Worm (Caenorhabditis elegans) whole organism, mixed stage, embryonic: ENCODE measurements around the gene E01G6.2.

Source experiments
- M03D4.4 ChIP-seq: sonication (generic microtip); optimal IDR thresholded peaks from 2 replicates; lab custom pipeline; 2017; ENCODE audit warnings: mild to moderate bottlenecking, missing genetic modification characterization, missing compliant biosample characterization
- bed-3 ChIP-seq: fragments of 200-800 bp; sonication (Bioruptor generic); optimal IDR thresholded peaks from 3 replicates; lab custom pipeline; 2018; ENCODE audit warnings: mild to moderate bottlenecking, missing genetic modification characterization, moderate library complexity, missing compliant biosample characterization
- blmp-1 ChIP-seq: fragments of 150-350 bp; optimal IDR thresholded peaks from 2 replicates; lab custom pipeline; 2014; ENCODE audit warnings: missing biosample characterization, missing genetic modification characterization
- ceh-39 ChIP-seq: fragments of 150-350 bp; optimal IDR thresholded peaks from 2 replicates; lab custom pipeline; 2014; ENCODE audit warnings: missing biosample characterization, missing genetic modification characterization
- ceh-43 ChIP-seq: fragments of 200-800 bp; sonication (Bioruptor generic); optimal IDR thresholded peaks from 2 replicates; lab custom pipeline; 2018; ENCODE audit warnings: mild to moderate bottlenecking, missing genetic modification characterization, moderate library complexity, missing compliant biosample characterization
- ceh-83 ChIP-seq: fragments of 200-800 bp; sonication (Bioruptor generic); optimal IDR thresholded peaks from 2 replicates; lab custom pipeline; 2018; ENCODE audit warnings: mild to moderate bottlenecking, missing genetic modification characterization, missing compliant biosample characterization
- ces-1 ChIP-seq: fragments of 150-350 bp; optimal IDR thresholded peaks from 2 replicates; lab custom pipeline; 2014; ENCODE audit warnings: missing biosample characterization, missing genetic modification reagents, missing genetic modification characterization
- drap-1 ChIP-seq: fragments of 200-800 bp; sonication (Bioruptor generic); optimal IDR thresholded peaks from 3 replicates; lab custom pipeline; 2018; ENCODE audit warnings: mild to moderate bottlenecking, missing genetic modification characterization, missing compliant biosample characterization
- elt-1 ChIP-seq: sonication (generic microtip); optimal IDR thresholded peaks from 2 replicates; lab custom pipeline; 2017; ENCODE audit warnings: missing genetic modification characterization, mild to moderate bottlenecking, missing compliant biosample characterization, antibody characterized with exemption, moderate library complexity, borderline replicate concordance; ENCODE audit not compliant: insufficient read depth
- elt-3 ChIP-seq: fragments of 150-350 bp; optimal IDR thresholded peaks from 2 replicates; lab custom pipeline; 2014; ENCODE audit warnings: missing biosample characterization, missing genetic modification characterization
- flh-1 ChIP-seq: fragments of 200-800 bp; sonication (Bioruptor generic); optimal IDR thresholded peaks from 2 replicates; lab custom pipeline; 2018; ENCODE audit warnings: mild to moderate bottlenecking, missing genetic modification characterization, moderate library complexity, missing compliant biosample characterization
- ham-2 ChIP-seq: fragments of 200-800 bp; sonication (Bioruptor generic); optimal IDR thresholded peaks from 2 replicates; lab custom pipeline; 2018; ENCODE audit warnings: mild to moderate bottlenecking, missing genetic modification characterization, missing compliant biosample characterization
- lin-13 ChIP-seq: fragments of 150-350 bp; optimal IDR thresholded peaks from 2 replicates; lab custom pipeline; 2014; ENCODE audit warnings: missing biosample characterization, missing genetic modification characterization
- lin-32 ChIP-seq: fragments of 200-800 bp; sonication (Bioruptor generic); optimal IDR thresholded peaks from 2 replicates; lab custom pipeline; 2018; ENCODE audit warnings: mild to moderate bottlenecking, missing genetic modification characterization, missing compliant biosample characterization
- lsy-2 ChIP-seq: fragments of 150-350 bp; optimal IDR thresholded peaks from 2 replicates; lab custom pipeline; 2014; ENCODE audit warnings: missing biosample characterization, missing genetic modification characterization
- mab-5 ChIP-seq: fragments of 150-350 bp; optimal IDR thresholded peaks from 2 replicates; lab custom pipeline; 2014; ENCODE audit warnings: missing biosample characterization, missing genetic modification characterization
- mls-2 ChIP-seq: sonication (generic microtip); optimal IDR thresholded peaks from 2 replicates; lab custom pipeline; 2016; ENCODE audit warnings: mild to moderate bottlenecking, missing genetic modification characterization, moderate library complexity, missing compliant biosample characterization
- nhr-12 ChIP-seq: fragments of 150-350 bp; optimal IDR thresholded peaks from 2 replicates; lab custom pipeline; 2014; ENCODE audit warnings: missing biosample characterization, missing genetic modification characterization
- nhr-2 ChIP-seq: fragments of 150-350 bp; optimal IDR thresholded peaks from 2 replicates; lab custom pipeline; 2014; ENCODE audit warnings: missing biosample characterization, missing genetic modification characterization
- nhr-237 ChIP-seq: fragments of 150-350 bp; optimal IDR thresholded peaks from 2 replicates; lab custom pipeline; 2014; ENCODE audit warnings: missing biosample characterization, missing genetic modification characterization
- nhr-28 ChIP-seq: fragments of 150-350 bp; optimal IDR thresholded peaks from 2 replicates; lab custom pipeline; 2014; ENCODE audit warnings: missing biosample characterization, missing genetic modification characterization
- nhr-76 ChIP-seq: sonication (generic microtip); optimal IDR thresholded peaks from 2 replicates; lab custom pipeline; 2017; ENCODE audit warnings: missing biosample characterization, missing genetic modification characterization
- sem-2 ChIP-seq: fragments of 200-800 bp; sonication (Bioruptor generic); optimal IDR thresholded peaks from 2 replicates; lab custom pipeline; 2018; ENCODE audit warnings: mild to moderate bottlenecking, missing genetic modification characterization, missing compliant biosample characterization
- snpc-4 ChIP-seq: fragments of 150-350 bp; optimal IDR thresholded peaks from 2 replicates; lab custom pipeline; 2014; ENCODE audit warnings: missing biosample characterization, missing genetic modification characterization
- tbx-8 ChIP-seq: fragments of 200-800 bp; sonication (Bioruptor generic); optimal IDR thresholded peaks from 2 replicates; lab custom pipeline; 2018; ENCODE audit warnings: mild to moderate bottlenecking, missing genetic modification characterization, moderate library complexity, missing compliant biosample characterization
- unc-120 ChIP-seq: sonication (generic microtip); optimal IDR thresholded peaks from 2 replicates; lab custom pipeline; 2017; ENCODE audit warnings: missing genetic modification characterization, missing compliant biosample characterization; ENCODE audit not compliant: poor library complexity, severe bottlenecking
- zip-8 ChIP-seq: fragments of 150-350 bp; optimal IDR thresholded peaks from 2 replicates; lab custom pipeline; 2014; ENCODE audit warnings: missing biosample characterization, missing genetic modification characterization
- ztf-11 ChIP-seq: fragments of 150-350 bp; optimal IDR thresholded peaks from 2 replicates; lab custom pipeline; 2014; ENCODE audit warnings: missing biosample characterization, missing genetic modification characterization

E01G6.2 gene

ce11 chrX:12282911-12283310 is 26.5 kb downstream of the E01G6.2 start, which contains the start of gene C04B4.2:
C04B4.2 (plus strand) TSS chrX:12283281.
- TF ChIP-seq M03D4.4 (tag; lab: Kevin White, UChicago): no peak
- TF ChIP-seq tbx-8 (GFP tag; lab: Kevin White, UChicago): no peak

- TF ChIP-seq ham-2 (GFP tag; lab: Kevin White, UChicago) (no peak), ceh-39 (no peak), lin-13 (no peak), ztf-11 (tag; lab: Kevin White, UChicago) (no peak), lin-32 (GFP tag; lab: Kevin White, UChicago) (no peak), nhr-76 (tag; lab: Kevin White, UChicago) (no peak), nhr-28 (tag; lab: Kevin White, UChicago) (no peak), snpc-4 (no peak), lsy-2 (tag; lab: Kevin White, UChicago) (no peak), zip-8 (no peak), sem-2 (no peak), drap-1 (GFP tag; lab: Kevin White, UChicago) (no peak)
Measured at ce11 chrX:12284161-12284560, 27.7 kb downstream of the E01G6.2 start.

- TF ChIP-seq lsy-2 (tag; lab: Kevin White, UChicago) (no peak), ces-1 (no peak), nhr-28 (tag; lab: Kevin White, UChicago) (no peak), elt-3 (tag; lab: Kevin White, UChicago) (no peak), lin-32 (GFP tag; lab: Kevin White, UChicago) (no peak), unc-120 (no peak), snpc-4 (no peak), lin-13 (no peak), blmp-1 (tag; lab: Kevin White, UChicago) (no peak)
Measured at ce11 chrX:12285496-12285895, 29.1 kb downstream of the E01G6.2 start, which contains the start of gene lips-2. lips-2 (plus strand) TSS chrX:12285796.

- TF ChIP-seq elt-3 (tag; lab: Kevin White, UChicago) (no peak), nhr-237 (tag; lab: Kevin White, UChicago) (no peak), M03D4.4 (tag; lab: Kevin White, UChicago) (no peak), lin-13 (no peak), lsy-2 (tag; lab: Kevin White, UChicago) (no peak), nhr-12 (tag; lab: Kevin White, UChicago) (no peak), unc-120 (no peak), ceh-83 (GFP tag; lab: Kevin White, UChicago) (no peak), ceh-43 (no peak), nhr-2 (tag; lab: Kevin White, UChicago) (no peak), drap-1 (GFP tag; lab: Kevin White, UChicago) (no peak), bed-3 (no peak), flh-1 (GFP tag; lab: Kevin White, UChicago) (no peak), elt-1 (tag; lab: Kevin White, UChicago) (no peak), nhr-28 (tag; lab: Kevin White, UChicago) (no peak), sem-2 (no peak)
Measured at ce11 chrX:12288254-12288653, 31.8 kb downstream of the E01G6.2 start, which contains the start of gene C04B4.5. C04B4.5 (minus strand) TSS chrX:12288354.

DNA sequence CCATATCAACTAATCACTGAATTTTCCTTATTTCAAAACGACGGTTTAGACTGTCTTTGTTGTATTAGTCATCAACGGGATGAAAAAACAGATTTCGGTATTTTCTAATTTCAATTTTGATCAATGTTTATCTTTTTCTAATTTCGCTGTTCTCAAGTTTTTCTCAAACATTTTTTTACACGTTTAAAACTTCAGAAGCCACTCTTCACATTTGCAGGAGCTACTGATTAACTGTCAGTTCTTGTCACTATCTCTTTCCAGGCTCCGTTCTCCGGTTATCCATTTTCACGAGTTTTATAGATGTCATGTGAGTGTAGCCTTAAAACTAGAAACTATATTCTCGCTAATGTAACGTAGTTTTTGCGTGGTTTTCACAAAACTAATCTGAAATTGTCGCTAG is 34.1 kb downstream of the E01G6.2 start, which contains the start of gene C04B4.4:
TSS of gene C04B4.4 (plus strand) at position 301 of the 400 bp plus-strand sequence.
- TF ChIP-seq mab-5 (tag; lab: Kevin White, UChicago): no peak
- TF ChIP-seq lin-13: no peak
- TF ChIP-seq mls-2: no peak
- no peak for TF ChIP-seq ceh-39
- no peak for TF ChIP-seq ham-2 (GFP tag; lab: Kevin White, UChicago)
- TF ChIP-seq elt-3 (tag; lab: Kevin White, UChicago): no peak
- no peak for TF ChIP-seq nhr-237 (tag; lab: Kevin White, UChicago)
- TF ChIP-seq sem-2: no peak
- no peak for TF ChIP-seq ztf-11 (tag; lab: Kevin White, UChicago)
- no peak for TF ChIP-seq ceh-43
- TF ChIP-seq snpc-4: no peak
- TF ChIP-seq nhr-12 (tag; lab: Kevin White, UChicago): no peak

DNA sequence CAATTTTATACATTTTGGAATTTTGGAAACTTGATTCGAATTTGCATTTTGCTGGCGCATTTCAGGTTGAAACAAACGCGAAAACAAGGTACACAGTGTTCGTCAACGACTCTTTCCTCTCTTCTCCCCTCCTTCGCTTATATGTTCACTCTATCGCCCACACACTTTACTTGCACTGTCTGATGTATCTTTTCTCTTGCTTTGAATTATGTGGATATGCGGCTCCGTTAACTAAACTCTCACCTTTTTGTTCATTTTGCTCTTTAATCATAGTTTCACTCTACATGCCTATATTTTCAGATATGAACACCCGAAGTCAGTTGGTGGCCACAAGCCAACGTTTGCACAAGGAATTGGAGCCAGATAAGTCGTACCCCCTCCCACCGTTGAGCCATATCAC is 37.8 kb downstream of the E01G6.2 start, which contains the start of gene W06D11.1:
TSS of gene W06D11.1 (plus strand) at position 301 of the 400 bp plus-strand sequence.
- TF ChIP-seq flh-1 (GFP tag; lab: Kevin White, UChicago): no peak
- TF ChIP-seq nhr-12 (tag; lab: Kevin White, UChicago): no peak
- TF ChIP-seq sem-2: no peak
- no peak for TF ChIP-seq elt-3 (tag; lab: Kevin White, UChicago)
